1 fruit fly cellular context compared by ENCODE assay signal in genomic region chrX:3363676-3364075, dm6.
TF ChIP-seq lines count a peak whose summit lies in the region.

No protein-coding gene starts in this region.

TF ChIP-seq in whole organism, embryonic, 481 proteins besides CTCF, POLR2A, EP300 and RAD21 (continued from another document and continues in another):
- TF ChIP-seq sqz (GFP tag; optimal IDR thresholded peaks at IDR 0.05; lab: Kevin White, UChicago) (no peak), Abd-B (GFP tag; optimal IDR thresholded peaks at IDR 0.05; lab: Kevin White, UChicago) (peak; percentile 29), CG4820 (GFP tag; optimal IDR thresholded peaks at IDR 0.05; lab: Kevin White, UChicago) (peak; percentile 25), fd102C (GFP tag; optimal IDR thresholded peaks at IDR 0.05; lab: Kevin White, UChicago) (no peak), Atf-2 (GFP tag; optimal IDR thresholded peaks at IDR 0.05; lab: Kevin White, UChicago) (peak; percentile 34), CG12299 (tag; optimal IDR thresholded peaks at IDR 0.05; lab: Kevin White, UChicago) (peak; percentile 32), H15 (GFP tag; IDR thresholded peaks at IDR 0.05; lab: Robert Waterston, UW) (0 out of 3 replicates have a peak, but pooled peaks have one; percentile 48), Hsf (GFP tag; optimal IDR thresholded peaks at IDR 0.05; lab: Kevin White, UChicago) (peak; percentile 64), CG10274 (GFP tag; optimal IDR thresholded peaks at IDR 0.05; lab: Kevin White, UChicago) (peak; percentile 56), sd (tag; optimal IDR thresholded peaks at IDR 0.05; lab: Kevin White, UChicago) (peak; percentile 60), Hey (tag; optimal IDR thresholded peaks at IDR 0.05; lab: Kevin White, UChicago) (peak; percentile 12), Ravus (GFP tag; IDR thresholded peaks at IDR 0.05; lab: Robert Waterston, UW) (peak; percentile 40), Drgx (GFP tag; IDR thresholded peaks at IDR 0.05; lab: Robert Waterston, UW) (no peak), dmrt99B (tag; optimal IDR thresholded peaks at IDR 0.05; lab: Kevin White, UChicago) (peak; percentile 12), CG9932 (GFP tag; IDR thresholded peaks at IDR 0.05; lab: Robert Waterston, UW) (peak; percentile 96), p53 (GFP tag; optimal IDR thresholded peaks at IDR 0.05; lab: Kevin White, UChicago) (no peak), CG3281 (GFP tag; optimal IDR thresholded peaks at IDR 0.05; lab: Kevin White, UChicago) (peak; percentile 83), CG17186 (GFP tag; optimal IDR thresholded peaks at IDR 0.05; lab: Kevin White, UChicago) (no peak), CG18011 (GFP tag; optimal IDR thresholded peaks at IDR 0.05; lab: Kevin White, UChicago) (peak; percentile 19), Fer1 (GFP tag; optimal IDR thresholded peaks at IDR 0.05; lab: Kevin White, UChicago) (peak; percentile 59), ara (GFP tag; IDR thresholded peaks at IDR 0.05; lab: Robert Waterston, UW) (peak; percentile 74), Dbx (GFP tag; IDR thresholded peaks at IDR 0.05; lab: Robert Waterston, UW) (peak; percentile 94), Oli (tag; optimal IDR thresholded peaks at IDR 0.05; lab: Kevin White, UChicago) (peak; percentile 51), Ets97D (GFP tag; optimal IDR thresholded peaks at IDR 0.05; lab: Kevin White, UChicago) (peak; percentile 24), otp (GFP tag; IDR thresholded peaks at IDR 0.05; lab: Robert Waterston, UW) (0 out of 3 replicates have a peak, but pooled peaks have one; percentile 55), Pdp1 (GFP tag; optimal IDR thresholded peaks at IDR 0.05; lab: Kevin White, UChicago) (peak; percentile 65 to 80), CG7839 (tag; optimal IDR thresholded peaks at IDR 0.05; lab: Kevin White, UChicago) (peak; percentile 74), MTF-1 (GFP tag; optimal IDR thresholded peaks at IDR 0.05; lab: Kevin White, UChicago; ENCODE audit: borderline replicate concordance) (no peak), CG17359 (tag; optimal IDR thresholded peaks at IDR 0.05; lab: Kevin White, UChicago) (peak; percentile 6), Bdp1 (GFP tag; optimal IDR thresholded peaks at IDR 0.05; lab: Kevin White, UChicago) (peak; percentile 42), tio (GFP tag; optimal IDR thresholded peaks at IDR 0.05; lab: Kevin White, UChicago) (peak; percentile 31), GATAe (GFP tag; conservative IDR thresholded peaks at IDR 0.05; lab: Robert Waterston, UW) (peak; percentile 17; the same call in 1 of the 2 replicates), pnt (GFP tag; optimal IDR thresholded peaks at IDR 0.05; lab: Kevin White, UChicago) (peak; percentile 45), CG11085 (GFP tag; IDR thresholded peaks at IDR 0.05; lab: Robert Waterston, UW) (peak; percentile 84), CG1024 (GFP tag; IDR thresholded peaks at IDR 0.05; lab: Robert Waterston, UW) (0 out of 2 replicates have a peak, but pooled peaks have one; percentile 6), her (GFP tag; optimal IDR thresholded peaks at IDR 0.05; lab: Kevin White, UChicago) (peak; percentile 84), shn (GFP tag; optimal IDR thresholded peaks at IDR 0.05; lab: Kevin White, UChicago) (peak; percentile 49), CG3995 (GFP tag; optimal IDR thresholded peaks at IDR 0.05; lab: Kevin White, UChicago) (no peak), org-1 (GFP tag; optimal IDR thresholded peaks at IDR 0.05; lab: Kevin White, UChicago) (peak; percentile 18), yki (optimal IDR thresholded peaks at IDR 0.05; lab: Kevin White, UChicago) (no peak), E2f2 (GFP tag; IDR thresholded peaks at IDR 0.05; lab: Robert Waterston, UW) (no peak), CG18764 (GFP tag; optimal IDR thresholded peaks at IDR 0.05; lab: Kevin White, UChicago) (peak; percentile 8), CG14667 (GFP tag; IDR thresholded peaks at IDR 0.05; lab: Robert Waterston, UW) (peak; percentile 33; the same call in 1 of the 2 replicates), Hand (GFP tag; optimal IDR thresholded peaks at IDR 0.05; lab: Kevin White, UChicago) (peak; percentile 15), CG8924 (tag; optimal IDR thresholded peaks at IDR 0.05; lab: Kevin White, UChicago) (peak; percentile 15), Hmr (GFP tag; optimal IDR thresholded peaks at IDR 0.05; lab: Kevin White, UChicago) (peak; percentile 74), Hr39 (optimal IDR thresholded peaks at IDR 0.05; lab: Kevin White, UChicago) (no peak), CG10979 (tag; optimal IDR thresholded peaks at IDR 0.05; lab: Kevin White, UChicago) (peak; percentile 51), row (GFP tag; IDR thresholded peaks at IDR 0.05; lab: Robert Waterston, UW) (peak; percentile 56), chm (GFP tag; IDR thresholded peaks at IDR 0.05; lab: Robert Waterston, UW) (peak; percentile 37; the same call in 1 of the 2 replicates), Ssrp (tag; optimal IDR thresholded peaks at IDR 0.05; lab: Kevin White, UChicago) (peak; percentile 1), dmrt11E (tag; optimal IDR thresholded peaks at IDR 0.05; lab: Kevin White, UChicago) (peak; percentile 48), stc (GFP tag; IDR thresholded peaks at IDR 0.05; lab: Robert Waterston, UW) (peak; percentile 48), CG18262 (tag; optimal IDR thresholded peaks at IDR 0.05; lab: Kevin White, UChicago) (peak; percentile 37), zfh1 (GFP tag; IDR thresholded peaks at IDR 0.05; lab: Robert Waterston, UW) (peak; percentile 53; the same call in 1 of the 3 replicates), grau (tag; optimal IDR thresholded peaks at IDR 0.05; lab: Kevin White, UChicago) (peak; percentile 56), CG3847 (GFP tag; IDR thresholded peaks at IDR 0.05; lab: Robert Waterston, UW) (peak; percentile 86), CG30403 (GFP tag; optimal IDR thresholded peaks at IDR 0.05; lab: Kevin White, UChicago) (peak; percentile 66), ci (GFP tag; IDR thresholded peaks at IDR 0.05; lab: Robert Waterston, UW) (peak; percentile 66; the same call in 1 of the 3 replicates), CG13775 (GFP tag; optimal IDR thresholded peaks at IDR 0.05; lab: Kevin White, UChicago) (peak; percentile 54), Meics (GFP tag; optimal IDR thresholded peaks at IDR 0.05; lab: Kevin White, UChicago) (peak; percentile 84), salm (tag; optimal IDR thresholded peaks at IDR 0.05; lab: Kevin White, UChicago) (no peak), Ptx1 (GFP tag; IDR thresholded peaks at IDR 0.05; lab: Robert Waterston, UW) (peak; percentile 63; the same call in 1 of the 2 replicates), CG17328 (GFP tag; IDR thresholded peaks at IDR 0.05; lab: Robert Waterston, UW) (peak; percentile 67), jing (GFP tag; optimal IDR thresholded peaks at IDR 0.05; lab: Kevin White, UChicago) (no peak), prd (optimal IDR thresholded peaks at IDR 0.05; lab: Kevin White, UChicago) (no peak), prd (GFP tag; IDR thresholded peaks at IDR 0.05; lab: Robert Waterston, UW) (peak; percentile 86), ash1 (GFP tag; optimal IDR thresholded peaks at IDR 0.05; lab: Kevin White, UChicago) (no peak), D19A (tag; optimal IDR thresholded peaks at IDR 0.05; lab: Kevin White, UChicago) (peak; percentile 4), CG2202 (tag; optimal IDR thresholded peaks at IDR 0.05; lab: Kevin White, UChicago) (no peak), ind (GFP tag; optimal IDR thresholded peaks at IDR 0.05; lab: Kevin White, UChicago) (peak; percentile 62), CG17612 (GFP tag; IDR thresholded peaks at IDR 0.05; lab: Robert Waterston, UW) (peak; percentile 65), Sry-δ (GFP tag; optimal IDR thresholded peaks at IDR 0.05; lab: Kevin White, UChicago) (peak; percentile 32), mam (GFP tag; optimal IDR thresholded peaks at IDR 0.05; lab: Kevin White, UChicago) (peak; percentile 86), CG18619 (GFP tag; optimal IDR thresholded peaks at IDR 0.05; lab: Kevin White, UChicago) (peak; percentile 49), CG4404 (GFP tag; IDR thresholded peaks at IDR 0.05; lab: Robert Waterston, UW) (peak; percentile 74), Dek (tag; optimal IDR thresholded peaks at IDR 0.05; lab: Kevin White, UChicago) (peak; percentile 71), croc (GFP tag; conservative IDR thresholded peaks at IDR 0.05; lab: Robert Waterston, UW) (no peak; the same call in 1 of the 3 replicates), Chrac-16 (GFP tag; optimal IDR thresholded peaks at IDR 0.05; lab: Kevin White, UChicago) (peak; percentile 54), Gug (GFP tag; IDR thresholded peaks at IDR 0.05; lab: Robert Waterston, UW) (peak; percentile 62; the same call in 2 of the 4 replicates), CG2712 (tag; optimal IDR thresholded peaks at IDR 0.05; lab: Kevin White, UChicago) (peak; percentile 52), CG1832 (GFP tag; optimal IDR thresholded peaks at IDR 0.05; lab: Kevin White, UChicago) (no peak), CG15011 (GFP tag; optimal IDR thresholded peaks at IDR 0.05; lab: Kevin White, UChicago) (peak; percentile 65), CG11093 (GFP tag; IDR thresholded peaks at IDR 0.05; lab: Robert Waterston, UW) (0 out of 3 replicates have a peak, but pooled peaks have one; percentile 21), CG17385 (GFP tag; optimal IDR thresholded peaks at IDR 0.05; lab: Kevin White, UChicago) (peak; percentile 53), CG11560 (tag; IDR thresholded peaks at IDR 0.05; lab: Robert Waterston, UW) (peak; percentile 73), Opbp (GFP tag; IDR thresholded peaks at IDR 0.05; lab: Robert Waterston, UW; ENCODE audit: partially characterized antibody) (no peak), da (GFP tag; optimal IDR thresholded peaks at IDR 0.05; lab: Kevin White, UChicago) (peak; percentile 29), E2f1 (GFP tag; IDR thresholded peaks at IDR 0.05; lab: Robert Waterston, UW) (peak; percentile 55), CG12744 (GFP tag; optimal IDR thresholded peaks at IDR 0.05; lab: Kevin White, UChicago) (peak; percentile 47), sc (optimal IDR thresholded peaks at IDR 0.05; lab: Kevin White, UChicago) (no peak), sc (GFP tag; optimal IDR thresholded peaks at IDR 0.05; lab: Kevin White, UChicago) (no peak), vfl (GFP tag; optimal IDR thresholded peaks at IDR 0.05; lab: Kevin White, UChicago) (peak; percentile 69), dm (GFP tag; optimal IDR thresholded peaks at IDR 0.05; lab: Kevin White, UChicago) (peak; percentile 83), Myb (GFP tag; optimal IDR thresholded peaks at IDR 0.05; lab: Kevin White, UChicago) (peak; percentile 65), H2.0 (GFP tag; IDR thresholded peaks at IDR 0.05; lab: Robert Waterston, UW) (peak; percentile 67), CG32772 (GFP tag; IDR thresholded peaks at IDR 0.05; lab: Robert Waterston, UW) (peak; percentile 58), corto (GFP tag; optimal IDR thresholded peaks at IDR 0.05; lab: Kevin White, UChicago) (no peak), tin (GFP tag; optimal IDR thresholded peaks at IDR 0.05; lab: Kevin White, UChicago) (peak; percentile 53), ham (GFP tag; IDR thresholded peaks at IDR 0.05; lab: Robert Waterston, UW) (peak; percentile 76; the same call in 1 of the 2 replicates), gem (tag; optimal IDR thresholded peaks at IDR 0.05; lab: Kevin White, UChicago) (peak; percentile 77), CG7372 (GFP tag; IDR thresholded peaks at IDR 0.05; lab: Robert Waterston, UW) (peak; percentile 71), jumu (GFP tag; optimal IDR thresholded peaks at IDR 0.05; lab: Kevin White, UChicago) (peak; percentile 67), vnd (GFP tag; IDR thresholded peaks at IDR 0.05; lab: Robert Waterston, UW; ENCODE audit: partially characterized antibody) (no peak), bowl (GFP tag; IDR thresholded peaks at IDR 0.05; lab: Robert Waterston, UW) (no peak), pita (GFP tag; optimal IDR thresholded peaks at IDR 0.05; lab: Kevin White, UChicago) (no peak), kah (GFP tag; optimal IDR thresholded peaks at IDR 0.05; lab: Kevin White, UChicago) (no peak), Adf1 (GFP tag; IDR thresholded peaks at IDR 0.05; lab: Robert Waterston, UW) (peak; percentile 64), NC2α (GFP tag; optimal IDR thresholded peaks at IDR 0.05; lab: Kevin White, UChicago) (no peak), Nf-YC (tag; optimal IDR thresholded peaks at IDR 0.05; lab: Kevin White, UChicago) (no peak), Spps (tag; optimal IDR thresholded peaks at IDR 0.05; lab: Kevin White, UChicago) (peak; percentile 27), CG5953 (GFP tag; IDR thresholded peaks at IDR 0.05; lab: Robert Waterston, UW) (peak; percentile 23; the same call in 1 of the 2 replicates), rib (GFP tag; IDR thresholded peaks at IDR 0.05; lab: Robert Waterston, UW) (peak; percentile 93), chn (GFP tag; optimal IDR thresholded peaks at IDR 0.05; lab: Kevin White, UChicago) (peak; percentile 49), cwo (GFP tag; optimal IDR thresholded peaks at IDR 0.05; lab: Kevin White, UChicago) (peak; percentile 76), sens-2 (GFP tag; IDR thresholded peaks at IDR 0.05; lab: Robert Waterston, UW) (no peak), knrl (GFP tag; IDR thresholded peaks at IDR 0.05; lab: Robert Waterston, UW; ENCODE audit: partially characterized antibody) (no peak), CG34422 (GFP tag; IDR thresholded peaks at IDR 0.05; lab: Robert Waterston, UW) (peak; percentile 67; the same call in 2 of the 3 replicates), fd96Cb (tag; optimal IDR thresholded peaks at IDR 0.05; lab: Kevin White, UChicago) (peak; percentile 23), crc (GFP tag; optimal IDR thresholded peaks at IDR 0.05; lab: Kevin White, UChicago) (peak; percentile 72), eyg (GFP tag; optimal IDR thresholded peaks at IDR 0.05; lab: Kevin White, UChicago) (peak; percentile 61), Rfx (GFP tag; IDR thresholded peaks at IDR 0.05; lab: Robert Waterston, UW) (peak; percentile 96), CG14860 (GFP tag; IDR thresholded peaks at IDR 0.05; lab: Robert Waterston, UW; ENCODE audit: partially characterized antibody) (no peak), ranshi (GFP tag; IDR thresholded peaks at IDR 0.05; lab: Robert Waterston, UW) (peak; percentile 76), CG13287 (GFP tag; IDR thresholded peaks at IDR 0.05; lab: Robert Waterston, UW; ENCODE audit: partially characterized antibody) (no peak), ATbp (GFP tag; optimal IDR thresholded peaks at IDR 0.05; lab: Kevin White, UChicago) (peak; percentile 3), CG6175 (GFP tag; IDR thresholded peaks at IDR 0.05; lab: Robert Waterston, UW) (peak; percentile 87), CG32767 (GFP tag; IDR thresholded peaks at IDR 0.05; lab: Robert Waterston, UW) (0 out of 2 replicates have a peak, but pooled peaks have one; percentile 46), pzg (GFP tag; optimal IDR thresholded peaks at IDR 0.05; lab: Kevin White, UChicago) (no peak), CoRest (tag; optimal IDR thresholded peaks at IDR 0.05; lab: Kevin White, UChicago) (peak; percentile 67)
